Fruit fly (Drosophila melanogaster) whole organism, pupa: ENCODE data around the gene CG32695.

ENCODE experiments used
- CG10348 ChIP-seq: fragments of 200-800 bp; sonication (Bioruptor generic); IDR thresholded peaks from 2 replicates; pipeline ENCODE4 v1.3.6; 2022; ENCODE audit warnings: missing biosample characterization, missing genetic modification characterization
- CG12605 ChIP-seq: fragments of 200-800 bp; sonication (Bioruptor generic); IDR thresholded peaks from 2 replicates; pipeline ENCODE4 v1.3.6; 2022; ENCODE audit warnings: missing biosample characterization, missing genetic modification characterization
- CG13204 ChIP-seq: fragments of 200-800 bp; sonication (Bioruptor generic); optimal IDR thresholded peaks from 2 replicates; lab custom pipeline; 2018; ENCODE audit warnings: missing biosample characterization, mild to moderate bottlenecking, missing genetic modification characterization, moderate library complexity
- CG14655 ChIP-seq: fragments of 200-800 bp; sonication (Bioruptor generic); optimal IDR thresholded peaks from 3 replicates; lab custom pipeline; 2017; ENCODE audit warnings: mild to moderate bottlenecking, missing biosample characterization, missing genetic modification reagents, missing genetic modification characterization
- CG15710 ChIP-seq: fragments of 200-800 bp; sonication (Bioruptor generic); optimal IDR thresholded peaks from 2 replicates; lab custom pipeline; 2018; ENCODE audit warnings: missing biosample characterization, mild to moderate bottlenecking, missing genetic modification characterization, moderate library complexity
- CG17806 ChIP-seq: fragments of 200-800 bp; sonication (Bioruptor generic); optimal IDR thresholded peaks from 2 replicates; lab custom pipeline; 2018; ENCODE audit warnings: missing biosample characterization, mild to moderate bottlenecking, missing genetic modification characterization, moderate library complexity
- CG32121 ChIP-seq: fragments of 200-800 bp; sonication (Bioruptor generic); IDR thresholded peaks from 2 replicates; pipeline ENCODE4 v1.3.6; 2022; ENCODE audit warnings: missing biosample characterization, missing genetic modification characterization
- CG34367 ChIP-seq: fragments of 200-800 bp; sonication (Bioruptor generic); optimal IDR thresholded peaks from 2 replicates; lab custom pipeline; 2018; ENCODE audit warnings: missing biosample characterization, mild to moderate bottlenecking, missing genetic modification characterization
- CG8159 ChIP-seq: fragments of 200-800 bp; sonication (Bioruptor generic); optimal IDR thresholded peaks from 3 replicates; lab custom pipeline; 2018; ENCODE audit warnings: missing biosample characterization, mild to moderate bottlenecking, missing genetic modification characterization, moderate library complexity
- CG8301 ChIP-seq: fragments of 200-800 bp; sonication (Bioruptor generic); optimal IDR thresholded peaks from 2 replicates; lab custom pipeline; 2018; ENCODE audit warnings: missing biosample characterization, mild to moderate bottlenecking, missing genetic modification characterization
- CG9948 ChIP-seq: fragments of 200-800 bp; sonication (Bioruptor generic); optimal IDR thresholded peaks from 2 replicates; lab custom pipeline; 2018; ENCODE audit warnings: missing biosample characterization, mild to moderate bottlenecking, missing genetic modification characterization, moderate library complexity
- EcR ChIP-seq: fragments of 200-800 bp; sonication (Bioruptor generic); optimal IDR thresholded peaks from 3 replicates; lab custom pipeline; 2019; ENCODE audit warnings: missing biosample characterization, missing genetic modification characterization, mild to moderate bottlenecking, moderate library complexity, missing genetic modification reagents
- Ets98B ChIP-seq: fragments of 200-800 bp; sonication (Bioruptor generic); IDR thresholded peaks from 2 replicates; pipeline ENCODE4 v1.3.6; 2022; ENCODE audit warnings: missing biosample characterization, missing genetic modification characterization
- Snoo ChIP-seq: fragments of 200-800 bp; sonication (Bioruptor generic); optimal IDR thresholded peaks from 3 replicates; lab custom pipeline; 2017; ENCODE audit warnings: missing biosample characterization, mild to moderate bottlenecking, missing genetic modification characterization, inconsistent platforms

CG32695 gene

DNA sequence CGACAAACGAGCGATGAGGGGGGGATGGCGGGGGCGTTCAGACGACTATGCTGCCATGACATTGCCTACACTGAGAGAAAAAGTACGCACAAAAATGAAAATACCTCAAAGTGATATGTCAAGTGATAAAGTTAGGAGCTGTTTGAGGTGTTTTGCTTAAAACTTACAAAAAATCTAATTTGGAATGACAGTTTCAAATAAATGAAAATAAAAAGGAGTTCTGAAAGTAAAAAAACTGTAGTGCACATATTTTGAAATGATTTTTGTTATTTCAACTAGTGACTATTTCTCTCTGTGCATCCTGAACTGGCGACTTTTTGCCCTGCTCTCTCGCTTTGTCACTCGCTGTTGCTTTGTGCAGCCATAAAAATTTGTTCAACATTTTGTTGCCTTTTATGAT lies 44.0 kb downstream of the CG32695 start:
- TF ChIP-seq Snoo (no peak), CG8301 (peak; percentile 0), CG8159 (peak; percentile 48), CG32121 (GFP tag; lab: Robert Waterston, UW) (no peak), EcR (GFP tag; lab: Kevin White, UChicago) (no peak), CG10348 (GFP tag; lab: Robert Waterston, UW) (no peak), CG9948 (peak; percentile 37), Ets98B (GFP tag; lab: Robert Waterston, UW) (no peak), CG15710 (tag; lab: Kevin White, UChicago) (peak; percentile 21), CG34367 (tag; lab: Kevin White, UChicago) (no peak), CG12605 (GFP tag; lab: Robert Waterston, UW) (no peak), CG13204 (no peak), CG17806 (tag; lab: Kevin White, UChicago) (peak; percentile 22), CG14655 (GFP tag; lab: Kevin White, UChicago) (peak; percentile 37)
